Fruit fly (Drosophila melanogaster): ENCODE measurements around the gene TMEM216.

The TMEM216 gene

dm6 chr3R:8711890-8712449 lies 4.1 kb upstream of the TMEM216 start:
- no peak for TF ChIP-seq usp (GFP tag; optimal IDR thresholded peaks at IDR 0.05)

- TF ChIP-seq CG8478 (optimal IDR thresholded peaks at IDR 0.05): no peak
- TF ChIP-seq psq (optimal IDR thresholded peaks at IDR 0.05): no peak
- no peak for TF ChIP-seq EcR (GFP tag; optimal IDR thresholded peaks at IDR 0.05)
- TF ChIP-seq pan (optimal IDR thresholded peaks at IDR 0.05): no peak
- no peak for TF ChIP-seq usp (GFP tag; optimal IDR thresholded peaks at IDR 0.05)
Observed at dm6 chr3R:8712722-8713131, 3.3 kb upstream of the TMEM216 start, which contains the start of gene CG8112. Gene CG8112, plus strand, starts transcription at chr3R:8712933.

dm6 chr3R:8715371-8715770 lies 672 bp upstream of the TMEM216 start:
- no peak for TF ChIP-seq EcR (GFP tag; optimal IDR thresholded peaks at IDR 0.05)
- no peak for TF ChIP-seq pan (optimal IDR thresholded peaks at IDR 0.05)
- TF ChIP-seq Dll (optimal IDR thresholded peaks at IDR 0.05): no peak
- TF ChIP-seq CG8478 (optimal IDR thresholded peaks at IDR 0.05): no peak
- TF ChIP-seq usp (GFP tag; optimal IDR thresholded peaks at IDR 0.05): no peak
- TF ChIP-seq psq (optimal IDR thresholded peaks at IDR 0.05): no peak

dm6 chr3R:8716551-8716879 lies 472 bp downstream of the TMEM216 start:
- TF ChIP-seq CG8478 (optimal IDR thresholded peaks at IDR 0.05) (no peak), psq (optimal IDR thresholded peaks at IDR 0.05) (no peak), EcR (GFP tag; optimal IDR thresholded peaks at IDR 0.05) (no peak), Dll (optimal IDR thresholded peaks at IDR 0.05) (no peak), usp (GFP tag; optimal IDR thresholded peaks at IDR 0.05) (no peak), pan (optimal IDR thresholded peaks at IDR 0.05) (no peak)

dm6 chr3R:8718356-8718755 lies 2.3 kb downstream of the TMEM216 start, which contains the start of gene Cks85A:
Gene Cks85A, minus strand, starts transcription at chr3R:8718456.
- TF ChIP-seq CG8478 (optimal IDR thresholded peaks at IDR 0.05): no peak
- no peak for TF ChIP-seq Dll (optimal IDR thresholded peaks at IDR 0.05)
- no peak for TF ChIP-seq EcR (GFP tag; optimal IDR thresholded peaks at IDR 0.05)
- no peak for TF ChIP-seq psq (optimal IDR thresholded peaks at IDR 0.05)
- TF ChIP-seq pan (optimal IDR thresholded peaks at IDR 0.05): no peak
- TF ChIP-seq usp (GFP tag; optimal IDR thresholded peaks at IDR 0.05): no peak

dm6 chr3R:8718898-8719297 lies 2.9 kb downstream of the TMEM216 start, which contains the start of gene CG11760:
Gene CG11760, plus strand, starts transcription at chr3R:8719198.
- TF ChIP-seq CG8478 (optimal IDR thresholded peaks at IDR 0.05): no peak
- no peak for TF ChIP-seq EcR (GFP tag; optimal IDR thresholded peaks at IDR 0.05)
- no peak for TF ChIP-seq psq (optimal IDR thresholded peaks at IDR 0.05)
- TF ChIP-seq usp (GFP tag; optimal IDR thresholded peaks at IDR 0.05): no peak
- TF ChIP-seq Dll (optimal IDR thresholded peaks at IDR 0.05): no peak

- no peak for TF ChIP-seq usp (GFP tag; optimal IDR thresholded peaks at IDR 0.05)
- TF ChIP-seq psq (optimal IDR thresholded peaks at IDR 0.05): no peak
- TF ChIP-seq pan (optimal IDR thresholded peaks at IDR 0.05): no peak
- TF ChIP-seq EcR (GFP tag; optimal IDR thresholded peaks at IDR 0.05): no peak
- TF ChIP-seq CG8478 (optimal IDR thresholded peaks at IDR 0.05): no peak
- no peak for TF ChIP-seq Dll (optimal IDR thresholded peaks at IDR 0.05)
Observed at dm6 chr3R:8721071-8721470, 5.0 kb downstream of the TMEM216 start, which contains the start of gene CG8136. Gene CG8136, plus strand, starts transcription at chr3R:8721371.

dm6 chr3R:8722962-8723548 lies 7.0 kb downstream of the TMEM216 start, which contains the start of gene nom:
Gene nom, plus strand, starts transcription at chr3R:8723174.
- TF ChIP-seq usp (GFP tag; optimal IDR thresholded peaks at IDR 0.05): no peak
- TF ChIP-seq pan (optimal IDR thresholded peaks at IDR 0.05): no peak
- TF ChIP-seq Dll (optimal IDR thresholded peaks at IDR 0.05): no peak
- TF ChIP-seq CG8478 (optimal IDR thresholded peaks at IDR 0.05): no peak
- no peak for TF ChIP-seq psq (optimal IDR thresholded peaks at IDR 0.05)
- no peak for TF ChIP-seq EcR (GFP tag; optimal IDR thresholded peaks at IDR 0.05)

dm6 chr3R:8725179-8725578 lies 9.1 kb downstream of the TMEM216 start, which contains the start of gene ouib:
Gene ouib, plus strand, starts transcription at chr3R:8725479.
- TF ChIP-seq EcR (GFP tag; optimal IDR thresholded peaks at IDR 0.05): no peak
- no peak for TF ChIP-seq Dll (optimal IDR thresholded peaks at IDR 0.05)
- TF ChIP-seq usp (GFP tag; optimal IDR thresholded peaks at IDR 0.05): no peak
- TF ChIP-seq pan (optimal IDR thresholded peaks at IDR 0.05): no peak
- TF ChIP-seq psq (optimal IDR thresholded peaks at IDR 0.05): no peak
- no peak for TF ChIP-seq CG8478 (optimal IDR thresholded peaks at IDR 0.05)

- TF ChIP-seq CG8478 (optimal IDR thresholded peaks at IDR 0.05) (no peak), Dll (optimal IDR thresholded peaks at IDR 0.05) (no peak), psq (optimal IDR thresholded peaks at IDR 0.05) (no peak), usp (GFP tag; optimal IDR thresholded peaks at IDR 0.05) (no peak), pan (optimal IDR thresholded peaks at IDR 0.05) (no peak), EcR (GFP tag; optimal IDR thresholded peaks at IDR 0.05) (no peak)
Observed at dm6 chr3R:8726632-8727031, 10.6 kb downstream of the TMEM216 start, which contains the start of gene CG8159. Gene CG8159, plus strand, starts transcription at chr3R:8726854.

- TF ChIP-seq Dll (optimal IDR thresholded peaks at IDR 0.05) (no peak), usp (GFP tag; optimal IDR thresholded peaks at IDR 0.05) (no peak), EcR (GFP tag; optimal IDR thresholded peaks at IDR 0.05) (no peak)
Observed at dm6 chr3R:8729542-8729941, 13.5 kb downstream of the TMEM216 start, which contains the start of gene ranshi. Gene ranshi, minus strand, starts transcription at chr3R:8729693.

- TF ChIP-seq psq (optimal IDR thresholded peaks at IDR 0.05): no peak
- TF ChIP-seq pan (optimal IDR thresholded peaks at IDR 0.05): no peak
- TF ChIP-seq EcR (GFP tag; optimal IDR thresholded peaks at IDR 0.05): no peak
- no peak for TF ChIP-seq Dll (optimal IDR thresholded peaks at IDR 0.05)
- TF ChIP-seq CG8478 (optimal IDR thresholded peaks at IDR 0.05): no peak
- TF ChIP-seq usp (GFP tag; optimal IDR thresholded peaks at IDR 0.05): no peak
Observed at dm6 chr3R:8731597-8732263, 15.7 kb downstream of the TMEM216 start, which contains the start of the genes M1BP and CG8202. Gene M1BP, minus strand, starts transcription at chr3R:8731698. Gene CG8202, plus strand, starts transcription at chr3R:8732091.
